Worm (Caenorhabditis elegans) whole organism, L1 larva: ENCODE measurements around the gene F26A1.7.
A peak's percentile ranks its signal among the peaks of the same experiment; 100 is the strongest.

Experiments
- C04F5.9 ChIP-seq: sonication (generic microtip); optimal IDR thresholded peaks from 2 replicates; lab custom pipeline; 2016; ENCODE audit warnings: missing genetic modification characterization, missing compliant biosample characterization
- C16A3.4 ChIP-seq: fragments of 150-350 bp; optimal IDR thresholded peaks from 2 replicates; lab custom pipeline; 2014; ENCODE audit warnings: missing biosample characterization, missing genetic modification characterization
- F16B12.6 ChIP-seq: fragments of 150-350 bp; optimal IDR thresholded peaks from 2 replicates; lab custom pipeline; 2014; ENCODE audit warnings: missing biosample characterization, missing genetic modification characterization
- Y116A8C.19 ChIP-seq: sonication (generic microtip); optimal IDR thresholded peaks from 2 replicates; lab custom pipeline; 2016; ENCODE audit warnings: missing compliant biosample characterization, missing genetic modification characterization, borderline replicate concordance
- alr-1 ChIP-seq: fragments of 200-800 bp; sonication (Bioruptor generic); optimal IDR thresholded peaks from 2 replicates; lab custom pipeline; 2018; ENCODE audit warnings: borderline replicate concordance, mild to moderate bottlenecking, missing genetic modification characterization, missing compliant biosample characterization
- aly-2 ChIP-seq: fragments of 150-350 bp; optimal IDR thresholded peaks from 2 replicates; lab custom pipeline; 2014; ENCODE audit warnings: missing biosample characterization, missing genetic modification characterization
- ama-1 ChIP-seq: fragments of 150-350 bp; optimal IDR thresholded peaks from 2 replicates; lab custom pipeline; 2014
- blmp-1 ChIP-seq: fragments of 150-350 bp; optimal IDR thresholded peaks from 2 replicates; lab custom pipeline; 2014; ENCODE audit warnings: missing biosample characterization, missing genetic modification characterization
- ceh-8 ChIP-seq: fragments of 200-800 bp; sonication (Bioruptor generic); optimal IDR thresholded peaks from 2 replicates; lab custom pipeline; 2018; ENCODE audit warnings: mild to moderate bottlenecking, missing genetic modification characterization, moderate library complexity, missing compliant biosample characterization
- ceh-82 ChIP-seq, 3 experiments: fragments of 150-350 bp in 1 of 3; sonication (generic microtip) in 2 of 3; optimal IDR thresholded peaks; 2 replicates each; lab custom pipeline; 2014 to 2017; ENCODE audit warnings: missing biosample characterization in 3 of 3, missing genetic modification characterization in 3 of 3
- ceh-88 ChIP-seq: fragments of 200-800 bp; sonication (Bioruptor generic); IDR thresholded peaks from 2 replicates; pipeline ENCODE4 v1.3.6; 2022; ENCODE audit warnings: missing genetic modification characterization, missing compliant biosample characterization
- dpl-1 ChIP-seq, 3 experiments: fragments of 150-350 bp in 2 of 3; sonication (generic microtip) in 1 of 3; optimal IDR thresholded peaks; 2 replicates each; lab custom pipeline; 2014 to 2017; ENCODE audit warnings: missing biosample characterization in 3 of 3, missing genetic modification characterization in 3 of 3, missing genetic modification reagents in 3 of 3
- efl-1 ChIP-seq, 4 experiments: fragments of 150-350 bp; optimal IDR thresholded peaks in 3 of 4; peaks in 1 of 4; 1 replicate in 1 of 4; 2 replicates in 3 of 4; lab custom pipeline; 2014; ENCODE audit warnings: missing biosample characterization in 2 of 4, missing genetic modification characterization in 2 of 4, missing genetic modification reagents in 2 of 4
- elt-2 ChIP-seq: sonication (generic microtip); optimal IDR thresholded peaks from 2 replicates; lab custom pipeline; 2016; ENCODE audit warnings: missing genetic modification characterization, mild to moderate bottlenecking, inconsistent platforms, missing compliant biosample characterization, missing genetic modification reagents
- elt-3 ChIP-seq, 6 experiments: fragments of 150-350 bp in 1 of 6; sonication (generic microtip); optimal IDR thresholded peaks; 2 replicates each; lab custom pipeline; 2017 to 2018; ENCODE audit warnings: missing biosample characterization in 6 of 6, missing genetic modification characterization in 6 of 6, inconsistent platforms in 1 of 6
- ets-5 ChIP-seq: fragments of 200-800 bp; sonication (Bioruptor generic); IDR thresholded peaks from 2 replicates; pipeline ENCODE4 v1.3.6; 2022; ENCODE audit warnings: missing genetic modification characterization, missing compliant biosample characterization
- hlh-4 ChIP-seq: sonication (generic microtip); optimal IDR thresholded peaks from 2 replicates; lab custom pipeline; 2016; ENCODE audit warnings: mild to moderate bottlenecking, missing genetic modification characterization, missing compliant biosample characterization
- isw-1 ChIP-seq: fragments of 200-800 bp; sonication (Bioruptor generic); IDR thresholded peaks from 2 replicates; pipeline ENCODE4 v1.3.6; 2022; ENCODE audit warnings: missing genetic modification characterization, missing compliant biosample characterization
- jun-1 ChIP-seq: fragments of 150-350 bp; optimal IDR thresholded peaks from 2 replicates; lab custom pipeline; 2014; ENCODE audit warnings: missing biosample characterization, missing genetic modification reagents, missing genetic modification characterization
- lin-13 ChIP-seq: fragments of 150-350 bp; optimal IDR thresholded peaks from 2 replicates; lab custom pipeline; 2014; ENCODE audit warnings: missing biosample characterization, missing genetic modification reagents, missing genetic modification characterization
- lin-14 ChIP-seq: fragments of 200-800 bp; sonication (Bioruptor generic); optimal IDR thresholded peaks from 2 replicates; lab custom pipeline; 2018; ENCODE audit warnings: mild to moderate bottlenecking, missing genetic modification characterization, moderate library complexity, missing compliant biosample characterization
- lin-15B ChIP-seq: fragments of 150-350 bp; sonication (generic microtip); optimal IDR thresholded peaks from 3 replicates; lab custom pipeline; 2014; ENCODE audit warnings: missing biosample characterization, missing genetic modification characterization
- lin-35 ChIP-seq, 2 experiments: fragments of 150-350 bp; optimal IDR thresholded peaks; 2 replicates each; lab custom pipeline; 2014; ENCODE audit warnings: missing biosample characterization in 2 of 2, missing genetic modification characterization in 2 of 2, missing genetic modification reagents in 2 of 2
- lin-39 ChIP-seq: fragments of 150-350 bp; optimal IDR thresholded peaks from 2 replicates; lab custom pipeline; 2014; ENCODE audit warnings: missing biosample characterization, missing genetic modification reagents, missing genetic modification characterization
- lir-3 ChIP-seq: sonication (generic microtip); optimal IDR thresholded peaks from 2 replicates; lab custom pipeline; 2016; ENCODE audit warnings: mild to moderate bottlenecking, missing genetic modification characterization, moderate library complexity, missing compliant biosample characterization; ENCODE audit not compliant: poor library complexity
- mab-9 ChIP-seq: fragments of 200-800 bp; sonication (Bioruptor generic); IDR thresholded peaks from 2 replicates; pipeline ENCODE4 v1.3.6; 2022; ENCODE audit warnings: missing genetic modification reagents, missing genetic modification characterization, missing compliant biosample characterization
- mdl-1 ChIP-seq, 2 experiments: fragments of 150-350 bp; optimal IDR thresholded peaks; 2 replicates each; lab custom pipeline; 2014 to 2017; ENCODE audit warnings: missing biosample characterization in 2 of 2, missing genetic modification characterization in 2 of 2, inconsistent platforms in 1 of 2
- mef-2 ChIP-seq: fragments of 150-350 bp; optimal IDR thresholded peaks from 2 replicates; lab custom pipeline; 2014; ENCODE audit warnings: missing biosample characterization, missing genetic modification characterization
- mep-1 ChIP-seq: fragments of 150-350 bp; optimal IDR thresholded peaks from 2 replicates; lab custom pipeline; 2014; ENCODE audit warnings: missing biosample characterization, missing genetic modification characterization
- nhr-19 ChIP-seq: fragments of 200-800 bp; sonication (Bioruptor generic); conservative IDR thresholded peaks from 2 replicates; pipeline ENCODE4 v1.3.6; 2022; ENCODE audit warnings: missing genetic modification characterization, missing compliant biosample characterization
- nhr-237 ChIP-seq: fragments of 150-350 bp; optimal IDR thresholded peaks from 2 replicates; lab custom pipeline; 2014; ENCODE audit warnings: missing biosample characterization, missing genetic modification characterization
- nhr-28 ChIP-seq: fragments of 150-350 bp; optimal IDR thresholded peaks from 2 replicates; lab custom pipeline; 2014; ENCODE audit warnings: missing biosample characterization, missing genetic modification characterization
- nhr-47 ChIP-seq: sonication (generic microtip); optimal IDR thresholded peaks from 2 replicates; lab custom pipeline; 2016; ENCODE audit warnings: mild to moderate bottlenecking, missing genetic modification characterization, moderate library complexity, missing compliant biosample characterization
- nhr-71 ChIP-seq: sonication (generic microtip); optimal IDR thresholded peaks from 2 replicates; lab custom pipeline; 2016; ENCODE audit warnings: mild to moderate bottlenecking, missing genetic modification characterization, moderate library complexity, missing compliant biosample characterization
- nhr-84 ChIP-seq: sonication (generic microtip); optimal IDR thresholded peaks from 2 replicates; lab custom pipeline; 2017; ENCODE audit warnings: missing biosample characterization, missing genetic modification characterization
- nhr-90 ChIP-seq: sonication (generic microtip); optimal IDR thresholded peaks from 2 replicates; lab custom pipeline; 2016; ENCODE audit warnings: mild to moderate bottlenecking, missing genetic modification characterization, missing compliant biosample characterization; ENCODE audit not compliant: poor library complexity
- pag-3 ChIP-seq: sonication (generic microtip); optimal IDR thresholded peaks from 2 replicates; lab custom pipeline; 2017; ENCODE audit warnings: missing genetic modification characterization, mild to moderate bottlenecking, missing compliant biosample characterization, antibody characterized with exemption, borderline replicate concordance; ENCODE audit not compliant: insufficient read depth
- pqm-1 ChIP-seq: sonication (generic microtip); optimal IDR thresholded peaks from 3 replicates; lab custom pipeline; 2017; ENCODE audit warnings: missing biosample characterization, missing genetic modification characterization
- rnt-1 ChIP-seq: sonication (generic microtip); optimal IDR thresholded peaks from 2 replicates; lab custom pipeline; 2016; ENCODE audit warnings: mild to moderate bottlenecking, missing genetic modification characterization, moderate library complexity, missing compliant biosample characterization
- skn-1 ChIP-seq: fragments of 150-350 bp; optimal IDR thresholded peaks from 2 replicates; lab custom pipeline; 2014; ENCODE audit warnings: missing biosample characterization, missing genetic modification characterization
- snpc-4 ChIP-seq: fragments of 150-350 bp; optimal IDR thresholded peaks from 2 replicates; lab custom pipeline; 2014; ENCODE audit warnings: missing biosample characterization, missing genetic modification characterization
- snu-23 ChIP-seq: sonication (generic microtip); optimal IDR thresholded peaks from 2 replicates; lab custom pipeline; 2016; ENCODE audit warnings: missing genetic modification characterization, missing compliant biosample characterization
- swsn-7 ChIP-seq: sonication (generic microtip); optimal IDR thresholded peaks from 2 replicates; lab custom pipeline; 2016; ENCODE audit warnings: missing genetic modification characterization, missing compliant biosample characterization
- tbx-2 ChIP-seq: sonication (generic microtip); optimal IDR thresholded peaks from 2 replicates; lab custom pipeline; 2016; ENCODE audit warnings: missing genetic modification characterization, missing compliant biosample characterization
- tlp-1 ChIP-seq: fragments of 150-350 bp; optimal IDR thresholded peaks from 2 replicates; lab custom pipeline; 2014; ENCODE audit warnings: missing biosample characterization, missing genetic modification characterization
- xbp-1 ChIP-seq: sonication (generic microtip); optimal IDR thresholded peaks from 2 replicates; lab custom pipeline; 2016; ENCODE audit warnings: missing genetic modification characterization, missing compliant biosample characterization
- ztf-11 ChIP-seq, 2 experiments: sonication (generic microtip); optimal IDR thresholded peaks; 2 replicates each; lab custom pipeline; 2016 to 2017; ENCODE audit warnings: missing genetic modification characterization in 2 of 2, missing biosample characterization in 1 of 2, missing compliant biosample characterization in 1 of 2

Gene F26A1.7

ce11 chrIII:4802707-4803106 is 17.0 kb downstream of the F26A1.7 start, which contains the start of gene metl-5:
Gene metl-5, plus strand, starts transcription at chrIII:4803007.
- no peak for TF ChIP-seq mep-1

DNA sequence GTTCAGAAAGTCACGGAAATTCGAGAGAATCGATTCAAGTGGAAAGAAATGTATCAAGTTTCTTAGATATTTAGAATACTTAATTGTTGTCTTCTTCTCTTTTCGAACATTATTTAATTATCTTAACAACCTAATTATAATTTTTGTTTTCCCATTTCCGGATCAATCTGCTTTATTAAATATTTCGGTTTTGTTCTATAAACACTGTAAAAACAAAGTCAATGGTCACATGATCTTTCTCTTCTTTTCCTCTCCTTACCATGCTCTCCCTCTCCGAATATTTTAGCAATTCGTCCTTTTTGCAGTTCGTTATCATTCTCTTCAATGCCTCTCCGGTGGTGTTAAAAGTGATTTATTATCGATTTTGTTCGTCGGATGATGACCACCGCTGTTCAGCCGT is 23.2 kb downstream of the F26A1.7 start, which contains the start of gene tag-325:
Gene tag-325, plus strand, starts transcription at position 301 of the 400 bp plus-strand sequence.
- no peak for TF ChIP-seq efl-1 (optimal IDR thresholded peaks at IDR 0.05; lab: Kevin White, UChicago)
- TF ChIP-seq efl-1 (GFP tag; optimal IDR thresholded peaks at IDR 0.05 in 1 of 2; lab: Kevin White, UChicago): peak in 1 of 2 experiments; percentile 58
- TF ChIP-seq ztf-11 (tag; optimal IDR thresholded peaks at IDR 0.05; lab: Kevin White, UChicago): no peak
- TF ChIP-seq C04F5.9: no peak
- TF ChIP-seq elt-2 (tag; lab: Kevin White, UChicago): no peak
- no peak for TF ChIP-seq lin-13 (GFP tag; lab: Kevin White, UChicago)
- TF ChIP-seq mef-2 (tag; lab: Kevin White, UChicago): no peak
- TF ChIP-seq elt-3 (tag; optimal IDR thresholded peaks at IDR 0.05; lab: Kevin White, UChicago): peak in 1 of 6 experiments; percentile 49
- TF ChIP-seq F16B12.6 (tag; lab: Kevin White, UChicago): no peak
- TF ChIP-seq ceh-88 (GFP tag; lab: Robert Waterston, UW): no peak
- TF ChIP-seq tlp-1 (tag; lab: Kevin White, UChicago): no peak
- no peak for TF ChIP-seq ceh-82 (tag; optimal IDR thresholded peaks at IDR 0.05; lab: Kevin White, UChicago)

ce11 chrIII:4796039-4796438 is 23.7 kb downstream of the F26A1.7 start:
- TF ChIP-seq dpl-1 (GFP tag; optimal IDR thresholded peaks at IDR 0.05; lab: Kevin White, UChicago) (peak; percentile 52 to 67 (median 61)), ama-1 (no peak), alr-1 (tag; lab: Kevin White, UChicago) (no peak), mdl-1 (tag; optimal IDR thresholded peaks at IDR 0.05; lab: Kevin White, UChicago) (peak; percentile 4 to 69), lin-14 (GFP tag; lab: Kevin White, UChicago) (peak; percentile 93), blmp-1 (tag; lab: Kevin White, UChicago) (peak; percentile 80), mep-1 (peak; percentile 85), nhr-90 (tag; lab: Kevin White, UChicago) (peak; percentile 50), nhr-19 (GFP tag; lab: Robert Waterston, UW) (peak; percentile 42; the same call in 1 of the 2 replicates), ets-5 (GFP tag; lab: Robert Waterston, UW) (no peak), hlh-4 (tag; lab: Kevin White, UChicago) (no peak), pqm-1 (no peak), F16B12.6 (tag; lab: Kevin White, UChicago) (peak; percentile 57), ceh-8 (GFP tag; lab: Kevin White, UChicago) (no peak), nhr-237 (tag; lab: Kevin White, UChicago) (peak; percentile 5), rnt-1 (tag; lab: Kevin White, UChicago) (peak; percentile 44), isw-1 (GFP tag; lab: Robert Waterston, UW) (no peak), swsn-7 (peak; percentile 47), C16A3.4 (tag; lab: Kevin White, UChicago) (peak; percentile 62), nhr-28 (no peak), lin-13 (GFP tag; lab: Kevin White, UChicago) (no peak), skn-1 (tag; lab: Kevin White, UChicago) (peak; percentile 27), mab-9 (no peak), snu-23 (GFP tag; lab: Kevin White, UChicago) (peak; percentile 72), lin-35 (GFP tag; optimal IDR thresholded peaks at IDR 0.05; lab: Kevin White, UChicago) (peak; percentile 53 to 79), Y116A8C.19 (tag; lab: Kevin White, UChicago) (no peak), elt-3 (tag; optimal IDR thresholded peaks at IDR 0.05; lab: Kevin White, UChicago) (peak in 3 of 6 experiments; percentile 3 to 78 (median 38)), snpc-4 (tag; lab: Kevin White, UChicago) (peak; percentile 58), lin-15B (tag; lab: Kevin White, UChicago) (peak; percentile 52), xbp-1 (peak; percentile 46), nhr-84 (tag; lab: Kevin White, UChicago) (no peak), C04F5.9 (peak; percentile 15), pag-3 (no peak), ceh-82 (tag; optimal IDR thresholded peaks at IDR 0.05; lab: Kevin White, UChicago) (peak; percentile 2 to 53 (median 49)), nhr-71 (tag; lab: Kevin White, UChicago) (peak; percentile 71), lin-39 (tag; lab: Kevin White, UChicago) (no peak), jun-1 (tag; lab: Kevin White, UChicago) (peak; percentile 96), nhr-47 (tag; lab: Kevin White, UChicago) (peak; percentile 54), lir-3 (tag; lab: Kevin White, UChicago) (peak; percentile 22), tbx-2 (tag; lab: Kevin White, UChicago) (peak; percentile 56), aly-2 (tag; lab: Kevin White, UChicago) (peak; percentile 8)
